Fruit fly (Drosophila melanogaster): ENCODE measurements around the gene CG3939.

Gene CG3939

dm6 chrX:3136338-3137086 is 38.3 kb upstream of the CG3939 start (continued):
- no peak for TF ChIP-seq CG7271 (tag; optimal IDR thresholded peaks at IDR 0.05)
- TF ChIP-seq CG32532 (GFP tag; IDR thresholded peaks at IDR 0.05), result no peak
- TF ChIP-seq Awh (GFP tag; IDR thresholded peaks at IDR 0.05), result no peak
- TF ChIP-seq rib (GFP tag; IDR thresholded peaks at IDR 0.05), result no peak
- TF ChIP-seq CG30020 (tag; optimal IDR thresholded peaks at IDR 0.05), result no peak
- TF ChIP-seq onecut (GFP tag; IDR thresholded peaks at IDR 0.05), result no peak
- no peak for TF ChIP-seq NK7.1 (GFP tag; optimal IDR thresholded peaks at IDR 0.05)
- TF ChIP-seq her (GFP tag; optimal IDR thresholded peaks at IDR 0.05), result no peak
- no peak for TF ChIP-seq B-H1 (GFP tag; IDR thresholded peaks at IDR 0.05)
- TF ChIP-seq CrebB (tag; optimal IDR thresholded peaks at IDR 0.05), result no peak
- no peak for TF ChIP-seq CG6175 (GFP tag; IDR thresholded peaks at IDR 0.05)
- TF ChIP-seq Neu2 (GFP tag; optimal IDR thresholded peaks at IDR 0.05; ENCODE audit: borderline replicate concordance), result no peak
- no peak for TF ChIP-seq CG13775 (GFP tag; optimal IDR thresholded peaks at IDR 0.05)
- TF ChIP-seq kah (GFP tag; optimal IDR thresholded peaks at IDR 0.05), result peak; percentile 94
- TF ChIP-seq Hr3 (GFP tag; optimal IDR thresholded peaks at IDR 0.05), result no peak
- TF ChIP-seq bigmax (GFP tag; optimal IDR thresholded peaks at IDR 0.05), result no peak
- TF ChIP-seq BEAF-32 (GFP tag; optimal IDR thresholded peaks at IDR 0.05), result no peak
- no peak for TF ChIP-seq CG17802 (tag; optimal IDR thresholded peaks at IDR 0.05)
- no peak for TF ChIP-seq Rx (GFP tag; IDR thresholded peaks at IDR 0.05)
- no peak for TF ChIP-seq sc (optimal IDR thresholded peaks at IDR 0.05)
- TF ChIP-seq sc (GFP tag; optimal IDR thresholded peaks at IDR 0.05), result no peak
- TF ChIP-seq CG10565 (GFP tag; optimal IDR thresholded peaks at IDR 0.05), result no peak
- no peak for TF ChIP-seq Camta (GFP tag; optimal IDR thresholded peaks at IDR 0.05)
- TF ChIP-seq CG31441 (GFP tag; IDR thresholded peaks at IDR 0.05), result no peak
- no peak for TF ChIP-seq unpg (GFP tag; optimal IDR thresholded peaks at IDR 0.05)
- no peak for TF ChIP-seq Xbp1 (GFP tag; optimal IDR thresholded peaks at IDR 0.05)
- no peak for TF ChIP-seq Usf (GFP tag; optimal IDR thresholded peaks at IDR 0.05)
- no peak for TF ChIP-seq CG33213 (GFP tag; optimal IDR thresholded peaks at IDR 0.05)
- no peak for TF ChIP-seq salm (tag; optimal IDR thresholded peaks at IDR 0.05)
- peak; percentile 36 for TF ChIP-seq pfk (GFP tag; optimal IDR thresholded peaks at IDR 0.05)
- no peak for TF ChIP-seq YL-1 (GFP tag; optimal IDR thresholded peaks at IDR 0.05)
- no peak for TF ChIP-seq D19B (GFP tag; optimal IDR thresholded peaks at IDR 0.05)
- TF ChIP-seq luna (GFP tag; optimal IDR thresholded peaks at IDR 0.05), result no peak
- TF ChIP-seq CG2875 (GFP tag; optimal IDR thresholded peaks at IDR 0.05), result peak; percentile 33
- TF ChIP-seq CG6791 (GFP tag; IDR thresholded peaks at IDR 0.05; ENCODE audit: partially characterized antibody), result no peak
- no peak for TF ChIP-seq CG2712 (tag; optimal IDR thresholded peaks at IDR 0.05)
- TF ChIP-seq z (GFP tag; IDR thresholded peaks at IDR 0.05), result no peak
- no peak for TF ChIP-seq Dip3 (GFP tag; optimal IDR thresholded peaks at IDR 0.05)
- TF ChIP-seq CG10274 (GFP tag; optimal IDR thresholded peaks at IDR 0.05), result no peak
- peak; percentile 13 for TF ChIP-seq CG1233 (GFP tag; optimal IDR thresholded peaks at IDR 0.05)
- TF ChIP-seq yki (optimal IDR thresholded peaks at IDR 0.05), result no peak
- TF ChIP-seq emc (GFP tag; optimal IDR thresholded peaks at IDR 0.05), result no peak
- TF ChIP-seq Mrtf (GFP tag; IDR thresholded peaks at IDR 0.05), result no peak
- TF ChIP-seq Elba2 (GFP tag; optimal IDR thresholded peaks at IDR 0.05), result no peak
- no peak for TF ChIP-seq CG9437 (GFP tag; optimal IDR thresholded peaks at IDR 0.05)
- TF ChIP-seq dmrt11E (tag; optimal IDR thresholded peaks at IDR 0.05), result peak; percentile 4
- TF ChIP-seq Stat92E (GFP tag; optimal IDR thresholded peaks at IDR 0.05), result no peak
- TF ChIP-seq Nf-YA (GFP tag; IDR thresholded peaks at IDR 0.05), result no peak
- no peak for TF ChIP-seq tna (GFP tag; IDR thresholded peaks at IDR 0.05; ENCODE audit: partially characterized antibody)
- no peak for TF ChIP-seq CHES-1-like (GFP tag; optimal IDR thresholded peaks at IDR 0.05)
- peak; percentile 27 for TF ChIP-seq CG18262 (tag; optimal IDR thresholded peaks at IDR 0.05)
